Worm (Caenorhabditis elegans) whole organism, L3 larva: ENCODE results near the gene hmg-4.

Source experiments
- R02D3.7 ChIP-seq: fragments of 150-350 bp; optimal IDR thresholded peaks from 2 replicates; lab custom pipeline; 2014; ENCODE audit warnings: missing biosample characterization, missing genetic modification characterization
- ZK546.5 ChIP-seq: sonication (generic microtip); optimal IDR thresholded peaks from 2 replicates; lab custom pipeline; 2017; ENCODE audit warnings: missing biosample characterization, missing genetic modification characterization
- aly-2 ChIP-seq: fragments of 150-350 bp; optimal IDR thresholded peaks from 2 replicates; lab custom pipeline; 2014; ENCODE audit warnings: missing biosample characterization, missing genetic modification characterization
- ama-1 ChIP-seq: fragments of 150-350 bp; optimal IDR thresholded peaks from 2 replicates; lab custom pipeline; 2018
- ceh-16 ChIP-seq: sonication (generic microtip); optimal IDR thresholded peaks from 2 replicates; lab custom pipeline; 2017; ENCODE audit warnings: missing biosample characterization, missing genetic modification characterization
- ceh-28 ChIP-seq: fragments of 150-350 bp; optimal IDR thresholded peaks from 2 replicates; lab custom pipeline; 2014; ENCODE audit warnings: missing biosample characterization, missing genetic modification reagents, missing genetic modification characterization
- ceh-82 ChIP-seq: fragments of 150-350 bp; optimal IDR thresholded peaks from 2 replicates; lab custom pipeline; 2014; ENCODE audit warnings: missing biosample characterization, missing genetic modification characterization
- ceh-9 ChIP-seq: sonication (generic microtip); optimal IDR thresholded peaks from 2 replicates; lab custom pipeline; 2018; ENCODE audit warnings: missing biosample characterization, missing genetic modification characterization
- daf-12 ChIP-seq: fragments of 150-350 bp; optimal IDR thresholded peaks from 2 replicates; lab custom pipeline; 2014; ENCODE audit warnings: missing biosample characterization, missing genetic modification reagents, missing genetic modification characterization
- egl-27 ChIP-seq: sonication (generic microtip); optimal IDR thresholded peaks from 4 replicates; lab custom pipeline; 2017; ENCODE audit warnings: missing biosample characterization, missing genetic modification reagents, missing genetic modification characterization
- egl-5 ChIP-seq: fragments of 150-350 bp; optimal IDR thresholded peaks from 2 replicates; lab custom pipeline; 2017; ENCODE audit warnings: missing biosample characterization, missing genetic modification reagents, missing genetic modification characterization, inconsistent platforms
- elt-1 ChIP-seq: fragments of 150-350 bp; optimal IDR thresholded peaks from 2 replicates; lab custom pipeline; 2014; ENCODE audit warnings: missing biosample characterization, missing genetic modification characterization
- elt-2 ChIP-seq: sonication (generic microtip); optimal IDR thresholded peaks from 2 replicates; lab custom pipeline; 2016; ENCODE audit warnings: missing genetic modification reagents, mild to moderate bottlenecking, missing genetic modification characterization, missing compliant biosample characterization
- elt-3 ChIP-seq, 3 experiments: fragments of 150-350 bp in 1 of 3; sonication (generic microtip) in 2 of 3; optimal IDR thresholded peaks; 2 replicates in 2 of 3; 4 replicates in 1 of 3; lab custom pipeline; 2014 to 2017; ENCODE audit warnings: missing biosample characterization in 3 of 3, missing genetic modification characterization in 3 of 3
- eor-1 ChIP-seq, 2 experiments: fragments of 150-350 bp; optimal IDR thresholded peaks; 2 replicates each; lab custom pipeline; 2014 to 2018; ENCODE audit warnings: missing biosample characterization in 2 of 2, missing genetic modification characterization in 2 of 2
- fkh-10 ChIP-seq: sonication (generic microtip); optimal IDR thresholded peaks from 2 replicates; lab custom pipeline; 2017; ENCODE audit warnings: missing biosample characterization, missing genetic modification reagents, missing genetic modification characterization
- fkh-2 ChIP-seq: fragments of 150-350 bp; optimal IDR thresholded peaks from 2 replicates; lab custom pipeline; 2014; ENCODE audit warnings: missing biosample characterization, missing genetic modification reagents, missing genetic modification characterization
- fos-1 ChIP-seq: fragments of 150-350 bp; optimal IDR thresholded peaks from 2 replicates; lab custom pipeline; 2014; ENCODE audit warnings: missing biosample characterization, missing genetic modification characterization
- hmg-11 ChIP-seq: sonication (generic microtip); optimal IDR thresholded peaks from 2 replicates; lab custom pipeline; 2016; ENCODE audit warnings: missing genetic modification characterization, missing compliant biosample characterization
- jun-1 ChIP-seq: fragments of 150-350 bp; optimal IDR thresholded peaks from 2 replicates; lab custom pipeline; 2014; ENCODE audit warnings: missing biosample characterization, missing genetic modification reagents, missing genetic modification characterization
- lin-15B ChIP-seq: fragments of 150-350 bp; optimal IDR thresholded peaks from 2 replicates; lab custom pipeline; 2014; ENCODE audit warnings: missing biosample characterization, missing genetic modification characterization
- lin-39 ChIP-seq: fragments of 150-350 bp; optimal IDR thresholded peaks from 2 replicates; lab custom pipeline; 2018; ENCODE audit warnings: missing biosample characterization, missing genetic modification reagents, missing genetic modification characterization
- lsy-12 ChIP-seq: sonication (generic microtip); optimal IDR thresholded peaks from 2 replicates; lab custom pipeline; 2016; ENCODE audit warnings: mild to moderate bottlenecking, missing genetic modification characterization, missing compliant biosample characterization
- mdl-1 ChIP-seq: fragments of 150-350 bp; optimal IDR thresholded peaks from 2 replicates; lab custom pipeline; 2014; ENCODE audit warnings: missing biosample characterization, missing genetic modification characterization
- mml-1 ChIP-seq: fragments of 150-350 bp; sonication (generic microtip); optimal IDR thresholded peaks from 3 replicates; lab custom pipeline; 2014; ENCODE audit warnings: missing biosample characterization, missing genetic modification characterization
- nfya-1 ChIP-seq: sonication (generic microtip); optimal IDR thresholded peaks from 2 replicates; lab custom pipeline; 2017; ENCODE audit warnings: missing genetic modification characterization, mild to moderate bottlenecking, missing compliant biosample characterization, antibody characterized with exemption, moderate library complexity; ENCODE audit not compliant: insufficient read depth
- nhr-11 ChIP-seq: fragments of 150-350 bp; optimal IDR thresholded peaks from 2 replicates; lab custom pipeline; 2014; ENCODE audit warnings: missing biosample characterization, missing genetic modification characterization
- nhr-12 ChIP-seq: fragments of 150-350 bp; optimal IDR thresholded peaks from 2 replicates; lab custom pipeline; 2014; ENCODE audit warnings: missing biosample characterization, missing genetic modification characterization
- nhr-23 ChIP-seq: fragments of 150-350 bp; optimal IDR thresholded peaks from 2 replicates; lab custom pipeline; 2014; ENCODE audit warnings: missing biosample characterization, missing genetic modification reagents, missing genetic modification characterization
- nhr-237 ChIP-seq: fragments of 150-350 bp; optimal IDR thresholded peaks from 2 replicates; lab custom pipeline; 2014; ENCODE audit warnings: missing biosample characterization, missing genetic modification characterization
- nhr-25 ChIP-seq: sonication (generic microtip); optimal IDR thresholded peaks from 2 replicates; lab custom pipeline; 2017; ENCODE audit warnings: missing biosample characterization, missing genetic modification characterization
- nhr-28 ChIP-seq: fragments of 150-350 bp; optimal IDR thresholded peaks from 2 replicates; lab custom pipeline; 2014; ENCODE audit warnings: missing biosample characterization, missing genetic modification characterization
- nhr-43 ChIP-seq: sonication (generic microtip); optimal IDR thresholded peaks from 2 replicates; lab custom pipeline; 2016; ENCODE audit warnings: mild to moderate bottlenecking, missing genetic modification characterization, missing compliant biosample characterization; ENCODE audit not compliant: poor library complexity, severe bottlenecking
- nhr-67 ChIP-seq: fragments of 150-350 bp; optimal IDR thresholded peaks from 2 replicates; lab custom pipeline; 2014; ENCODE audit warnings: missing biosample characterization, missing genetic modification characterization
- nhr-76 ChIP-seq: fragments of 150-350 bp; sonication (generic microtip); optimal IDR thresholded peaks from 5 replicates; lab custom pipeline; 2014; ENCODE audit warnings: missing biosample characterization, missing genetic modification characterization
- nhr-77 ChIP-seq: fragments of 150-350 bp; optimal IDR thresholded peaks from 2 replicates; lab custom pipeline; 2014; ENCODE audit warnings: missing biosample characterization, missing genetic modification characterization
- pha-4 ChIP-seq: fragments of 150-350 bp; optimal IDR thresholded peaks from 2 replicates; lab custom pipeline; 2014; ENCODE audit warnings: missing biosample characterization, missing genetic modification reagents, missing genetic modification characterization
- pqm-1 ChIP-seq: fragments of 150-350 bp; optimal IDR thresholded peaks from 2 replicates; lab custom pipeline; 2017; ENCODE audit warnings: missing biosample characterization, missing genetic modification characterization, inconsistent platforms
- sea-2 ChIP-seq: fragments of 150-350 bp; sonication (generic microtip); optimal IDR thresholded peaks from 4 replicates; lab custom pipeline; 2014; ENCODE audit warnings: missing biosample characterization, missing genetic modification reagents, missing genetic modification characterization
- skn-1 ChIP-seq: fragments of 150-350 bp; optimal IDR thresholded peaks from 2 replicates; lab custom pipeline; 2014; ENCODE audit warnings: missing biosample characterization, missing genetic modification characterization
- snpc-4 ChIP-seq: fragments of 150-350 bp; optimal IDR thresholded peaks from 2 replicates; lab custom pipeline; 2014; ENCODE audit warnings: missing biosample characterization, missing genetic modification characterization
- tbx-2 ChIP-seq: sonication (generic microtip); optimal IDR thresholded peaks from 2 replicates; lab custom pipeline; 2016; ENCODE audit warnings: mild to moderate bottlenecking, missing genetic modification characterization, missing compliant biosample characterization
- unc-39 ChIP-seq: sonication (generic microtip); optimal IDR thresholded peaks from 4 replicates; lab custom pipeline; 2017; ENCODE audit warnings: missing biosample characterization, missing genetic modification characterization
- unc-62 ChIP-seq: fragments of 150-350 bp; sonication (generic microtip); optimal IDR thresholded peaks from 4 replicates; lab custom pipeline; 2014; ENCODE audit warnings: missing biosample characterization, missing genetic modification reagents, missing genetic modification characterization
- ztf-11 ChIP-seq: fragments of 150-350 bp; optimal IDR thresholded peaks from 2 replicates; lab custom pipeline; 2014; ENCODE audit warnings: missing biosample characterization, missing genetic modification characterization
- ztf-4 ChIP-seq: fragments of 150-350 bp; optimal IDR thresholded peaks from 2 replicates; lab custom pipeline; 2014; ENCODE audit warnings: missing biosample characterization, missing genetic modification characterization

The hmg-4 gene

DNA sequence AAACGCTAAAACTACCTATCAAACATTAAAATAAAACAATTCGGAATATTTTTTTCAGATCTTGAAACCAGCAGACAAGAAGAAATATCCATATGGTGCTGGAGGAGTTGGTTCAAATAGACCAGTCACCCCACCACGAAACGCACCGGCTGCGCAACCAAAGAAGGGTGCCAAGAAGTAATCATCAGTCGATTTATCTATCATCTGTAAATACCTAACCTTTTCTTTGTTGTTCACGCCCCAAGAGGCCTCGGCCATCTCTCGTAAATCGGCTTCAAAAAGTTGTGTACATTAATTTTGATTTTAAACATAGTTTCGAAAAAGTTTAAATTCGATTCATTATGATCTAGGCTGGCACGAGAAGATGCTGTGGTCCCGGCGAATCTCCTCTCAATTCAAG lies 43.4 kb downstream of the hmg-4 start:
- TF ChIP-seq ama-1 (lab: Kevin White, UChicago) (peak; percentile 53), ztf-4 (no peak)
- TF ChIP-seq, all 47 proteins: peak for 1

DNA sequence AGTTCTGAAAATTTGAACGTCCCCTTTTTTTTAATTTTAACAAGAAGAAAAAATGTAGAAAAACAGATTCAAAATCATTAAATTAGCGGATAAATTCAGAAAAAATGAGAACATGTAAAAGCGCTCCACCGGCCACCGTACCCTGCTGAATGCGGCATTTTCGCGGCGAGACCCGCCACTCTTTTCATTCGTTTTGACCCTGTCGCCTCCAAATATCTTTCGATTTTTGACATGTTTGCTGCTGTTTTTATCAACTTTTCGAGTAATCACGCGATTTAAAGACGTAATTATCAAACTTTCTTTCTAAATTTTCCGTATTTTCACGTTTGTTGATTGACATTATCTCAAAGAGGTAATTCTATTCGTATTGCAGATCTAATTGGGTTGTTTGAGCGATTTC lies 45.2 kb downstream of the hmg-4 start, which contains the start of gene gsp-2:
gsp-2 (plus strand) TSS at position 374 of the 400 bp plus-strand sequence.
- peak; percentile 65 for TF ChIP-seq elt-2
- peak; percentile 67 for TF ChIP-seq egl-5 (tag; lab: Kevin White, UChicago)
- TF ChIP-seq hmg-11 (tag; lab: Kevin White, UChicago), result peak; percentile 34
- peak; percentile 57 for TF ChIP-seq pqm-1
- TF ChIP-seq lin-15B (tag; lab: Kevin White, UChicago), result peak; percentile 93
- peak; percentile 29 for TF ChIP-seq jun-1
- peak; percentile 88 for TF ChIP-seq nhr-23 (tag; lab: Kevin White, UChicago)
- peak; percentile 86 for TF ChIP-seq pha-4
- no peak for TF ChIP-seq aly-2 (tag; lab: Kevin White, UChicago)
- TF ChIP-seq elt-1 (tag; lab: Kevin White, UChicago), result no peak
- TF ChIP-seq ZK546.5, result peak; percentile 56
- no peak for TF ChIP-seq ceh-16
- no peak for TF ChIP-seq nhr-76 (tag; lab: Kevin White, UChicago)
- TF ChIP-seq snpc-4 (tag; lab: Kevin White, UChicago), result peak; percentile 62
- peak; percentile 46 for TF ChIP-seq lsy-12 (tag; lab: Kevin White, UChicago)
- TF ChIP-seq nhr-25 (tag; lab: Kevin White, UChicago), result peak; percentile 51
- peak; percentile 52 for TF ChIP-seq R02D3.7 (tag; lab: Kevin White, UChicago)
- TF ChIP-seq nhr-11 (tag; lab: Kevin White, UChicago), result no peak
- TF ChIP-seq ama-1 (lab: Kevin White, UChicago), result peak; percentile 52
- TF ChIP-seq nfya-1 (tag; lab: Kevin White, UChicago), result peak; percentile 91
- TF ChIP-seq lin-39 (tag; lab: Kevin White, UChicago), result peak; percentile 80

ce11 chrIII:7335220-7335619 lies 46.2 kb downstream of the hmg-4 start, which contains the start of gene F56C9.10:
F56C9.10 (minus strand) TSS chrIII:7335316.
- TF ChIP-seq ztf-11 (tag; lab: Kevin White, UChicago) (no peak), aly-2 (tag; lab: Kevin White, UChicago) (no peak), ceh-16 (no peak), lsy-12 (tag; lab: Kevin White, UChicago) (peak; percentile 77), nhr-23 (tag; lab: Kevin White, UChicago) (peak; percentile 81), ama-1 (lab: Kevin White, UChicago) (peak; percentile 80), nhr-67 (tag; lab: Kevin White, UChicago) (no peak), lin-39 (tag; lab: Kevin White, UChicago) (peak; percentile 84), fos-1 (tag; lab: Kevin White, UChicago) (no peak), egl-27 (peak; percentile 44), elt-3 (tag; optimal IDR thresholded peaks at IDR 0.05; lab: Kevin White, UChicago) (no peak), snpc-4 (tag; lab: Kevin White, UChicago) (peak; percentile 78), fkh-10 (GFP tag; lab: Kevin White, UChicago) (no peak), ceh-82 (no peak), elt-2 (peak; percentile 59), nhr-77 (tag; lab: Kevin White, UChicago) (no peak), unc-62 (GFP tag; lab: Kevin White, UChicago) (peak; percentile 88), ceh-28 (peak; percentile 44), skn-1 (peak; percentile 22), nhr-12 (no peak), ztf-4 (peak; percentile 68), egl-5 (tag; lab: Kevin White, UChicago) (no peak), daf-12 (no peak), ceh-9 (no peak), nhr-76 (tag; lab: Kevin White, UChicago) (no peak), R02D3.7 (tag; lab: Kevin White, UChicago) (peak; percentile 38), pha-4 (peak; percentile 55), mdl-1 (peak; percentile 96), tbx-2 (peak; percentile 33), unc-39 (tag; lab: Kevin White, UChicago) (no peak), mml-1 (tag; lab: Kevin White, UChicago) (no peak), nhr-28 (tag; lab: Kevin White, UChicago) (no peak), elt-1 (tag; lab: Kevin White, UChicago) (no peak), nhr-25 (tag; lab: Kevin White, UChicago) (peak; percentile 72), pqm-1 (peak; percentile 1), lin-15B (tag; lab: Kevin White, UChicago) (peak; percentile 82), nhr-43 (tag; lab: Kevin White, UChicago) (peak; percentile 78), nfya-1 (tag; lab: Kevin White, UChicago) (peak; percentile 88), ZK546.5 (no peak), jun-1 (peak; percentile 84), nhr-237 (tag; lab: Kevin White, UChicago) (no peak), sea-2 (no peak), fkh-2 (no peak), nhr-11 (tag; lab: Kevin White, UChicago) (peak; percentile 92), eor-1 (tag; optimal IDR thresholded peaks at IDR 0.05; lab: Kevin White, UChicago) (no peak), hmg-11 (tag; lab: Kevin White, UChicago) (peak; percentile 58)
